Worm (Caenorhabditis elegans): ENCODE measurements around the gene pyr-1.

Gene pyr-1

DNA sequence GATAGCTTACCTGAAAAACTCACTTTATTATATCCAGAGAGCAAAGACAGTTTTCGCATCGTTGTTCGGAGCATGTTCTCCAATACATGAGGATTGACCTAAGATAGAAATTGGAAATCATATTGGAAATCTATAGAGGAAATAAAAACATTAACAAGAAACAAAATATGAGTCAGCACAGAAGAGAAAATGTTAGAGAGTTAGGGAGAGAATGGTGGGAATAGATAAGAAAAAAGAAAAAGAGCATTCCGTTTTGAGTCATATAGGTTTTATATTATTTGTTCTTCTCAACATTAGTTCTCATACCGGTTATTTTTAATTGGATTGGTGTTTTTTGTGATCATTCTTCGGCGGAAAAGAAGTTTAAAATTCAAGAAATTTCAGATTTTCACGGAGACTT is 33.9 kb downstream of the pyr-1 start, which contains the start of gene hgap-2:
TSS of gene hgap-2 (minus strand) at position 101 of the 400 bp plus-strand sequence.
- TF ChIP-seq nhr-77 (tag; optimal IDR thresholded peaks at IDR 0.05) (no peak), pqm-1 (tag; optimal IDR thresholded peaks at IDR 0.05) (peak; percentile 19), pha-4 (tag; optimal IDR thresholded peaks at IDR 0.05) (peak; percentile 4)

- TF ChIP-seq mml-1 (tag; optimal IDR thresholded peaks at IDR 0.05), result no peak
Measured at ce11 chrII:8685623-8686022, 34.7 kb downstream of the pyr-1 start, which contains the start of gene C34C6.9. Gene C34C6.9, plus strand, starts transcription at chrII:8685923.

ce11 chrII:8691344-8691960 is 40.5 kb downstream of the pyr-1 start, which contains the start of gene C34C6.3:
Gene C34C6.3, plus strand, starts transcription at chrII:8691910.
- TF ChIP-seq fkh-2 (tag; optimal IDR thresholded peaks at IDR 0.05) (no peak), hmg-11 (tag; optimal IDR thresholded peaks at IDR 0.05) (no peak), eor-1 (tag; optimal IDR thresholded peaks at IDR 0.05) (no peak), egl-27 (tag; optimal IDR thresholded peaks at IDR 0.05) (no peak), egl-5 (tag; optimal IDR thresholded peaks at IDR 0.05) (no peak), snpc-4 (tag; optimal IDR thresholded peaks at IDR 0.05) (no peak), mml-1 (tag; optimal IDR thresholded peaks at IDR 0.05) (no peak), nhr-77 (tag; optimal IDR thresholded peaks at IDR 0.05) (no peak), fkh-10 (GFP tag; optimal IDR thresholded peaks at IDR 0.05) (no peak), nhr-23 (tag; optimal IDR thresholded peaks at IDR 0.05) (no peak), jun-1 (tag; optimal IDR thresholded peaks at IDR 0.05) (no peak), pqm-1 (tag; optimal IDR thresholded peaks at IDR 0.05) (no peak), daf-12 (tag; optimal IDR thresholded peaks at IDR 0.05) (no peak), pha-4 (tag; optimal IDR thresholded peaks at IDR 0.05) (no peak), nhr-25 (tag; optimal IDR thresholded peaks at IDR 0.05) (no peak), lsy-12 (tag; optimal IDR thresholded peaks at IDR 0.05) (no peak), unc-62 (GFP tag; optimal IDR thresholded peaks at IDR 0.05) (no peak), nhr-12 (tag; optimal IDR thresholded peaks at IDR 0.05) (no peak), lin-39 (tag; optimal IDR thresholded peaks at IDR 0.05) (no peak), ZK546.5 (tag; optimal IDR thresholded peaks at IDR 0.05) (no peak)

DNA sequence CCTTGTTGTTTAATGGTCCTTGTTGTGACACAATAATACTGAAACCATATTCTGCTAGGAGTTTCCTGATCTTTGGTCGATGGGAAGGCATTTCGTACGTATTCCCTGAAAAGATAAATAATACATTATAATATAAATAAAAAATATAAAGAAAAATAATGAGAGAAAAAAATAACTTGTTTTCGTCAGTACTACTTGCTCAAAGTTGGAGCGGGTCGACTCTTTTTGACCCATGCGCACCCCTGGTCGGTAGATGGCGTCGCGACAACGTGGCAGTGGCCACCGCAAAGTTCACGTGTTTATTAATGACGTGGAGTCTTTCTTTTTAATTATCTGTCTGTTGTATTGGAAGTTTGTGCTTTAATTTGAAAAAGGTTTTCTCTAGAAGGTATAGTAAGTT is 44.9 kb downstream of the pyr-1 start, which contains the start of gene C34C6.10:
TSS of gene C34C6.10 (minus strand) at position 101 of the 400 bp plus-strand sequence.
- TF ChIP-seq nfya-1 (tag; optimal IDR thresholded peaks at IDR 0.05; ENCODE audit: insufficient read depth), result no peak

DNA sequence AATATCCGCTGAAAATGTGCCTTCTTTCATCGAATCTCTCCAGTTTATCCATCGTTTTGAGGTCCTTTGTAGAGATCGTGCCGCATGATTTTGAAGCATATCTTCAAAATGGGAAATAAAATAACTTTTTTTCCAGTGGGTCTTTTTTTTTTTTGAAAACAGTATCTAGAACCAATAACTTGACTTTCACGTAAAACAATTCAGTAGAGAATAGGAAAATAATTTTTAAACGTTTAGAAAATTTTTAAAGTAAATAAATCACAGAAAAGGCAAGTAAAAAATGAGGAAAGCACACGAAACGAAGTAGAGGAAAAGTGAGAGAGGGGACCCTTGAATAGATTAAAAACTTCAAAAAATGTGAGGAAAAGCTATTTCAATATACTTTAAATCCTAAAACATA is 47.9 kb downstream of the pyr-1 start, which contains the start of gene chdh-1:
TSS of gene chdh-1 (minus strand) at position 101 of the 400 bp plus-strand sequence.
- TF ChIP-seq ZK546.5 (tag; optimal IDR thresholded peaks at IDR 0.05), result no peak

- TF ChIP-seq elt-1 (tag; optimal IDR thresholded peaks at IDR 0.05), result no peak
- peak; percentile 14 for TF ChIP-seq pha-4 (tag; optimal IDR thresholded peaks at IDR 0.05)
- no peak for TF ChIP-seq ceh-9 (tag; optimal IDR thresholded peaks at IDR 0.05)
- TF ChIP-seq nhr-76 (tag; optimal IDR thresholded peaks at IDR 0.05), result no peak
Measured at ce11 chrII:8701059-8701458, 50.1 kb downstream of the pyr-1 start.

- TF ChIP-seq pha-4 (tag; optimal IDR thresholded peaks at IDR 0.05) (peak; percentile 54), daf-12 (tag; optimal IDR thresholded peaks at IDR 0.05) (no peak)
Measured at ce11 chrII:8701619-8702350, 50.9 kb downstream of the pyr-1 start, which contains the start of gene sphk-1. Gene sphk-1, minus strand, starts transcription at chrII:8701669.

- no peak for TF ChIP-seq ceh-28 (tag; optimal IDR thresholded peaks at IDR 0.05)
- no peak for TF ChIP-seq jun-1 (tag; optimal IDR thresholded peaks at IDR 0.05)
- TF ChIP-seq daf-12 (tag; optimal IDR thresholded peaks at IDR 0.05), result no peak
- no peak for TF ChIP-seq nfya-1 (tag; optimal IDR thresholded peaks at IDR 0.05; ENCODE audit: insufficient read depth)
- no peak for TF ChIP-seq nhr-28 (tag; optimal IDR thresholded peaks at IDR 0.05)
- TF ChIP-seq nhr-12 (tag; optimal IDR thresholded peaks at IDR 0.05), result no peak
- no peak for TF ChIP-seq hmg-11 (tag; optimal IDR thresholded peaks at IDR 0.05)
- no peak for TF ChIP-seq zag-1 (tag; optimal IDR thresholded peaks at IDR 0.05)
- no peak for TF ChIP-seq ceh-82 (tag; optimal IDR thresholded peaks at IDR 0.05)
- TF ChIP-seq mdl-1 (tag; optimal IDR thresholded peaks at IDR 0.05), result no peak
- TF ChIP-seq nhr-25 (tag; optimal IDR thresholded peaks at IDR 0.05), result no peak
- no peak for TF ChIP-seq nhr-77 (tag; optimal IDR thresholded peaks at IDR 0.05)
- no peak for TF ChIP-seq egl-5 (tag; optimal IDR thresholded peaks at IDR 0.05)
- TF ChIP-seq fkh-10 (GFP tag; optimal IDR thresholded peaks at IDR 0.05), result no peak
- no peak for TF ChIP-seq nhr-76 (tag; optimal IDR thresholded peaks at IDR 0.05)
- no peak for TF ChIP-seq egl-27 (tag; optimal IDR thresholded peaks at IDR 0.05)
Measured at ce11 chrII:8703729-8704128, 52.8 kb downstream of the pyr-1 start, which contains the start of gene ceh-7. Gene ceh-7, minus strand, starts transcription at chrII:8703829.
